Fruit fly (Drosophila melanogaster): ENCODE measurements around the gene CG8188.

- TF ChIP-seq CG8478 (optimal IDR thresholded peaks at IDR 0.05) (no peak), CTCF (optimal IDR thresholded peaks at IDR 0.05) (no peak)
Observed at dm6 chrX:17671788-17672187, 31.0 kb downstream of the CG8188 start, which contains the start of gene CG12990.

All from S2 (cell line).